Fruit fly (Drosophila melanogaster) whole organism, embryonic: ENCODE results near the gene baf.
A peak's percentile ranks its signal among the peaks of the same experiment; 100 is the strongest.

ENCODE experiments used
- Blimp-1 ChIP-seq: fragments of 200-800 bp; sonication (Bioruptor generic); optimal IDR thresholded peaks from 3 replicates; lab custom pipeline; 2018; ENCODE audit warnings: missing biosample characterization, missing genetic modification characterization, mild to moderate bottlenecking, moderate library complexity, missing genetic modification reagents
- CG10543 ChIP-seq: fragments of 200-800 bp; sonication (Bioruptor generic); optimal IDR thresholded peaks from 3 replicates; lab custom pipeline; 2017; ENCODE audit warnings: missing biosample characterization, mild to moderate bottlenecking, missing genetic modification characterization, moderate library complexity
- CG10654 ChIP-seq: fragments of 200-800 bp; sonication (Bioruptor generic); optimal IDR thresholded peaks from 2 replicates; lab custom pipeline; 2016; ENCODE audit warnings: missing biosample characterization, missing genetic modification characterization
- CG12769 ChIP-seq: fragments of 200-800 bp; sonication (Bioruptor generic); optimal IDR thresholded peaks from 2 replicates; lab custom pipeline; 2019; ENCODE audit warnings: missing biosample characterization, mild to moderate bottlenecking, missing genetic modification characterization, moderate library complexity
- CG13894 ChIP-seq: fragments of 200-800 bp; sonication (Bioruptor generic); optimal IDR thresholded peaks from 3 replicates; lab custom pipeline; 2018; ENCODE audit warnings: missing biosample characterization, mild to moderate bottlenecking, missing genetic modification characterization, moderate library complexity
- CG15601 ChIP-seq: fragments of 200-800 bp; sonication (Bioruptor generic); optimal IDR thresholded peaks from 3 replicates; lab custom pipeline; 2019; ENCODE audit warnings: missing biosample characterization, mild to moderate bottlenecking, missing genetic modification characterization, moderate library complexity
- CG17612 ChIP-seq: fragments of 200-800 bp; sonication (Bioruptor generic); IDR thresholded peaks from 2 replicates; pipeline ENCODE4 v1.3.6; 2022; ENCODE audit warnings: missing biosample characterization, missing genetic modification characterization
- CG18599 ChIP-seq: fragments of 200-800 bp; sonication (Bioruptor generic); optimal IDR thresholded peaks from 3 replicates; lab custom pipeline; 2017; ENCODE audit warnings: missing biosample characterization, missing genetic modification characterization, mild to moderate bottlenecking, moderate library complexity, missing genetic modification reagents
- CG2120 ChIP-seq: fragments of 200-800 bp; sonication (Bioruptor generic); optimal IDR thresholded peaks from 3 replicates; lab custom pipeline; 2016; ENCODE audit warnings: missing biosample characterization, missing genetic modification characterization
- CG2202 ChIP-seq: fragments of 200-800 bp; sonication (Bioruptor generic); optimal IDR thresholded peaks from 2 replicates; lab custom pipeline; 2018; ENCODE audit warnings: missing biosample characterization, mild to moderate bottlenecking, missing genetic modification characterization
- CG2678 ChIP-seq: fragments of 200-800 bp; sonication (Bioruptor generic); optimal IDR thresholded peaks from 3 replicates; lab custom pipeline; 2019; ENCODE audit warnings: missing biosample characterization, mild to moderate bottlenecking, missing genetic modification characterization, moderate library complexity
- CG3281 ChIP-seq: fragments of 200-800 bp; sonication (Bioruptor generic); optimal IDR thresholded peaks from 3 replicates; lab custom pipeline; 2017; ENCODE audit warnings: missing biosample characterization, mild to moderate bottlenecking, missing genetic modification characterization
- CG34376 ChIP-seq: fragments of 200-800 bp; sonication (Bioruptor generic); optimal IDR thresholded peaks from 2 replicates; lab custom pipeline; 2018; ENCODE audit warnings: missing biosample characterization, mild to moderate bottlenecking, missing genetic modification characterization
- CG4328 ChIP-seq: fragments of 200-800 bp; sonication (Bioruptor generic); optimal IDR thresholded peaks from 3 replicates; lab custom pipeline; 2017; ENCODE audit warnings: missing biosample characterization, missing genetic modification reagents, missing genetic modification characterization
- CG7839 ChIP-seq: fragments of 200-800 bp; sonication (Bioruptor generic); optimal IDR thresholded peaks from 3 replicates; lab custom pipeline; 2018; ENCODE audit warnings: missing biosample characterization, mild to moderate bottlenecking, missing genetic modification characterization, moderate library complexity
- CG9215 ChIP-seq: fragments of 200-800 bp; sonication (Bioruptor generic); IDR thresholded peaks from 2 replicates; pipeline ENCODE4 v1.3.6; 2022; ENCODE audit warnings: missing biosample characterization, missing genetic modification characterization
- Doc2 ChIP-seq: fragments of 200-800 bp; sonication (Bioruptor generic); IDR thresholded peaks from 2 replicates; pipeline ENCODE4 v1.3.6; 2022; ENCODE audit warnings: missing biosample characterization, missing genetic modification characterization
- Hey ChIP-seq: fragments of 200-800 bp; sonication (Bioruptor generic); optimal IDR thresholded peaks from 3 replicates; lab custom pipeline; 2018; ENCODE audit warnings: missing biosample characterization, mild to moderate bottlenecking, missing genetic modification characterization
- Hmx ChIP-seq: fragments of 200-800 bp; sonication (Bioruptor generic); optimal IDR thresholded peaks from 2 replicates; lab custom pipeline; 2016; ENCODE audit warnings: missing biosample characterization, missing genetic modification characterization
- Jarid2 ChIP-seq: fragments of 200-800 bp; sonication (Bioruptor generic); optimal IDR thresholded peaks from 3 replicates; lab custom pipeline; 2017; ENCODE audit warnings: mild to moderate bottlenecking, missing biosample characterization, missing genetic modification reagents, missing genetic modification characterization
- Med ChIP-seq: fragments of 200-800 bp; sonication (Bioruptor generic); peaks from one replicate; lab custom pipeline; 2016; ENCODE audit warnings: missing biosample characterization, missing genetic modification characterization, mild to moderate bottlenecking, inconsistent platforms, moderate library complexity
- NFAT ChIP-seq: fragments of 200-800 bp; sonication (Bioruptor generic); IDR thresholded peaks from 2 replicates; pipeline ENCODE4 v1.3.6; 2022; ENCODE audit warnings: missing biosample characterization, missing genetic modification characterization
- Nf-YB ChIP-seq: fragments of 200-800 bp; sonication (Bioruptor generic); optimal IDR thresholded peaks from 3 replicates; lab custom pipeline; 2019; ENCODE audit warnings: missing biosample characterization, mild to moderate bottlenecking, missing genetic modification characterization, moderate library complexity
- Trl ChIP-seq, 3 experiments: fragments of >200 bp in 2 of 3; fragments of 200-800 bp in 1 of 3; sonication (Bioruptor generic) in 1 of 3; optimal IDR thresholded peaks; 2 replicates in 1 of 3; 3 replicates in 2 of 3; lab custom pipeline; 2016 to 2017; ENCODE audit warnings: missing biosample characterization in 1 of 3, missing genetic modification characterization in 1 of 3
- abd-A ChIP-seq: fragments of 200-800 bp; sonication (Bioruptor generic); optimal IDR thresholded peaks from 3 replicates; lab custom pipeline; 2019; ENCODE audit warnings: missing biosample characterization, mild to moderate bottlenecking, missing genetic modification characterization, moderate library complexity
- al ChIP-seq: fragments of 200-800 bp; sonication (Bioruptor generic); IDR thresholded peaks from 2 replicates; pipeline ENCODE4 v1.3.6; 2022; ENCODE audit warnings: missing biosample characterization, missing genetic modification characterization
- chinmo ChIP-seq: fragments of 200-800 bp; sonication (Bioruptor generic); IDR thresholded peaks from 4 replicates; pipeline ENCODE4 v1.3.6; 2022; ENCODE audit warnings: missing biosample characterization, missing genetic modification characterization; ENCODE audit not compliant: partially characterized antibody
- lab ChIP-seq: fragments of 200-800 bp; sonication (Bioruptor generic); optimal IDR thresholded peaks from 3 replicates; lab custom pipeline; 2017; ENCODE audit warnings: missing biosample characterization, missing genetic modification characterization, mild to moderate bottlenecking, moderate library complexity, missing genetic modification reagents
- lbe ChIP-seq: fragments of 200-800 bp; sonication (Bioruptor generic); optimal IDR thresholded peaks from 2 replicates; lab custom pipeline; 2016; ENCODE audit warnings: missing biosample characterization, mild to moderate bottlenecking, missing genetic modification characterization
- nom ChIP-seq: fragments of 200-800 bp; sonication (Bioruptor generic); optimal IDR thresholded peaks from 2 replicates; lab custom pipeline; 2017; ENCODE audit warnings: missing biosample characterization, missing genetic modification characterization, mild to moderate bottlenecking, moderate library complexity, missing genetic modification reagents
- pan ChIP-seq, 4 experiments: fragments of >200 bp in 3 of 4; fragments of 200-800 bp in 1 of 4; sonication (Bioruptor generic) in 1 of 4; optimal IDR thresholded peaks in 3 of 4; IDR thresholded peaks in 1 of 4; 2 replicates each; pipeline versions ENCODE4 v1.3.6 to Lab custom; 2017 to 2022; ENCODE audit warnings: missing biosample characterization in 2 of 4, missing genetic modification characterization in 2 of 4, mixed read lengths in 1 of 4
- prd ChIP-seq, 3 experiments: fragments of >200 bp in 2 of 3; fragments of 200-800 bp in 1 of 3; sonication (Bioruptor generic) in 1 of 3; optimal IDR thresholded peaks in 2 of 3; IDR thresholded peaks in 1 of 3; 2 replicates in 2 of 3; 3 replicates in 1 of 3; pipeline versions ENCODE4 v1.3.6 to Lab custom; 2017 to 2022; ENCODE audit warnings: missing biosample characterization in 1 of 3, missing genetic modification characterization in 1 of 3
- scrt ChIP-seq: fragments of 200-800 bp; sonication (Bioruptor generic); optimal IDR thresholded peaks from 2 replicates; lab custom pipeline; 2018; ENCODE audit warnings: missing biosample characterization, mild to moderate bottlenecking, missing genetic modification characterization, moderate library complexity
- sens ChIP-seq: fragments of 200-800 bp; sonication (Bioruptor generic); peaks from one replicate; lab custom pipeline; 2016; ENCODE audit warnings: missing biosample characterization, missing genetic modification characterization
- slbo ChIP-seq: fragments of 200-800 bp; sonication (Bioruptor generic); IDR thresholded peaks from 2 replicates; pipeline ENCODE4 v1.3.6; 2022; ENCODE audit warnings: missing biosample characterization, missing genetic modification characterization
- so ChIP-seq: fragments of 200-800 bp; sonication (Bioruptor generic); IDR thresholded peaks from 3 replicates; pipeline ENCODE4 v1.3.6; 2022; ENCODE audit warnings: missing biosample characterization, missing genetic modification characterization
- sob ChIP-seq: fragments of 200-800 bp; sonication (Bioruptor generic); IDR thresholded peaks from 2 replicates; pipeline ENCODE4 v1.3.6; 2022; ENCODE audit warnings: missing biosample characterization, missing genetic modification characterization
- sug ChIP-seq: fragments of 200-800 bp; optimal IDR thresholded peaks from 2 replicates; lab custom pipeline; 2019; ENCODE audit warnings: missing biosample characterization, mild to moderate bottlenecking, missing genetic modification characterization, moderate library complexity

The baf gene

dm6 chr2L:8006038-8006437 is 23.2 kb upstream of the baf start (continued):
- TF ChIP-seq CG2120 (GFP tag; lab: Kevin White, UChicago) (peak; percentile 14), CG7839 (tag; lab: Kevin White, UChicago) (peak; percentile 11), CG17612 (GFP tag; lab: Robert Waterston, UW) (no peak), CG10654 (GFP tag; lab: Kevin White, UChicago) (no peak), Med (GFP tag; lab: Kevin White, UChicago) (peak; percentile 46), lab (GFP tag; lab: Kevin White, UChicago) (peak; percentile 17), scrt (no peak), lbe (GFP tag; lab: Kevin White, UChicago) (peak; percentile 39), NFAT (GFP tag; lab: Robert Waterston, UW) (peak; percentile 15; the same call in 1 of the 2 replicates), abd-A (no peak), Blimp-1 (GFP tag; lab: Kevin White, UChicago) (no peak), CG2678 (tag; lab: Kevin White, UChicago) (peak; percentile 20), pan (optimal IDR thresholded peaks at IDR 0.05; lab: Kevin White, UChicago) (no peak), pan (GFP tag; optimal IDR thresholded peaks at IDR 0.05 in 1 of 2, IDR thresholded peaks at IDR 0.05 in 1 of 2) (peak in 1 of 2 experiments; percentile 12), sob (no peak), Doc2 (GFP tag; lab: Robert Waterston, UW) (no peak), prd (optimal IDR thresholded peaks at IDR 0.05; lab: Kevin White, UChicago) (no peak), prd (GFP tag; IDR thresholded peaks at IDR 0.05; lab: Robert Waterston, UW) (peak; percentile 26; the same call in 1 of the 3 replicates), Hey (tag; lab: Kevin White, UChicago) (no peak), Nf-YB (no peak), CG2202 (no peak), al (GFP tag; lab: Robert Waterston, UW) (peak; percentile 11; the same call in 1 of the 2 replicates), nom (peak; percentile 67), CG18599 (peak; percentile 21), sens (GFP tag; lab: Kevin White, UChicago) (no peak), CG3281 (GFP tag; lab: Kevin White, UChicago) (peak; percentile 20), slbo (peak; percentile 27; the same call in 1 of the 2 replicates), so (GFP tag; lab: Robert Waterston, UW) (no peak)

- TF ChIP-seq CG9215 (GFP tag; lab: Robert Waterston, UW), result no peak
- TF ChIP-seq sug (tag; lab: Kevin White, UChicago), result peak; percentile 15
- TF ChIP-seq nom, result peak; percentile 74
- TF ChIP-seq CG10543 (GFP tag; lab: Kevin White, UChicago), result peak; percentile 28
- TF ChIP-seq Trl (optimal IDR thresholded peaks at IDR 0.05; lab: Kevin White, UChicago), result peak in 1 of 2 experiments; percentile 48
- no peak for TF ChIP-seq Trl (GFP tag; optimal IDR thresholded peaks at IDR 0.05; lab: Kevin White, UChicago)
- TF ChIP-seq Hmx (GFP tag; lab: Kevin White, UChicago), result no peak
- TF ChIP-seq CG12769 (tag; lab: Kevin White, UChicago), result peak; percentile 22
- 0 out of 4 replicates have a peak, but pooled peaks have one; percentile 55 for TF ChIP-seq chinmo
- TF ChIP-seq CG4328 (GFP tag; lab: Kevin White, UChicago), result no peak
- peak; percentile 80 for TF ChIP-seq Med (GFP tag; lab: Kevin White, UChicago)
- peak; percentile 31 for TF ChIP-seq Jarid2 (GFP tag; lab: Kevin White, UChicago)
- peak; percentile 63 for TF ChIP-seq CG34376 (GFP tag; lab: Kevin White, UChicago)
- TF ChIP-seq CG13894 (tag; lab: Kevin White, UChicago), result peak; percentile 28
- no peak for TF ChIP-seq CG15601
Observed at dm6 chr2L:8007160-8007876, 21.9 kb upstream of the baf start, which contains the start of gene Spn28Dc. Spn28Dc (minus strand) TSS chr2L:8007210.
